Worm (Caenorhabditis elegans) whole organism, early embryonic: Measurements from ENCODE around the gene nspg-8.

Experiments
- B0310.2 ChIP-seq: sonication (generic microtip); optimal IDR thresholded peaks from 2 replicates; lab custom pipeline; 2016; ENCODE audit warnings: mild to moderate bottlenecking, missing genetic modification characterization, missing compliant biosample characterization
- ama-1 ChIP-seq: fragments of 150-350 bp; optimal IDR thresholded peaks from 2 replicates; lab custom pipeline; 2014
- ceh-13 ChIP-seq: fragments of 200-800 bp; sonication (Bioruptor generic); optimal IDR thresholded peaks from 2 replicates; lab custom pipeline; 2018; ENCODE audit warnings: mild to moderate bottlenecking, missing genetic modification characterization, missing compliant biosample characterization
- ceh-36 ChIP-seq: sonication (generic microtip); optimal IDR thresholded peaks from 2 replicates; lab custom pipeline; 2016; ENCODE audit warnings: missing genetic modification characterization, inconsistent platforms, missing compliant biosample characterization
- ets-7 ChIP-seq: sonication (generic microtip); optimal IDR thresholded peaks from 2 replicates; lab custom pipeline; 2016; ENCODE audit warnings: missing genotype, missing genetic modification characterization, missing compliant biosample characterization
- hmg-4 ChIP-seq: fragments of 200-800 bp; sonication (Bioruptor generic); optimal IDR thresholded peaks from 2 replicates; lab custom pipeline; 2018; ENCODE audit warnings: mild to moderate bottlenecking, missing genetic modification characterization, missing compliant biosample characterization
- pes-1 ChIP-seq: fragments of 200-800 bp; sonication (Bioruptor generic); IDR thresholded peaks from 2 replicates; pipeline ENCODE4 v1.3.6; 2022; ENCODE audit warnings: missing genetic modification reagents, missing genetic modification characterization, missing compliant biosample characterization
- tbx-37 ChIP-seq: fragments of 200-800 bp; sonication (Bioruptor generic); conservative IDR thresholded peaks from 2 replicates; pipeline ENCODE4 v1.3.6; 2022; ENCODE audit warnings: missing genetic modification reagents, missing genetic modification characterization, missing compliant biosample characterization

DNA sequence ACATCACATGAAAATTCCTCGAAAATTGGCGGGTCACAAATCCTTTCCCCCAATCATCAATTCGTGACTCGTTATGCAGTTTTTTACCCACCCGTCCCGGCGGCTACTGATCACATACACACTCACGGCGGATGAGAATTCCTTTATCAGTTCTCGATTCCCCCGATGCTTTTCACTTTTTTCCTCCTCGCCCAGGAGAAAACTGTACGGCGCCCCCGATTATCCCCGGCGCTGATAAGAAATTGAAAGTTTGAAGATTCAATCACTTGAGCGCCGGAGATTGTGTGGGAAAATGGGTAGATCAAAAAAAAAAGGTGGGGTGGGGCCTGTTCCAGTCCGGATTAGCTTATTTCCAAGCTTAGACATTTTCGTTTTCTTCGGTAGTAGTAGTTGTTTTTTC lies 34.0 kb upstream of the nspg-8 start:
- no peak for TF ChIP-seq tbx-37
- no peak for TF ChIP-seq ama-1 (lab: Kevin White, UChicago)
- TF ChIP-seq hmg-4 (GFP tag; lab: Kevin White, UChicago): no peak
- no peak for TF ChIP-seq ceh-36 (tag; lab: Kevin White, UChicago)
- TF ChIP-seq B0310.2: no peak
- TF ChIP-seq ets-7 (tag; lab: Kevin White, UChicago): no peak
- TF ChIP-seq ceh-13 (GFP tag; lab: Kevin White, UChicago): no peak
- no peak for TF ChIP-seq pes-1
